Fruit fly (Drosophila melanogaster) whole organism, wandering third instar larva: ENCODE results near the gene sba.

ENCODE experiments used
- Abd-B ChIP-seq: fragments of >200 bp; optimal IDR thresholded peaks from 2 replicates; lab custom pipeline; 2017; ENCODE audit warnings: missing biosample characterization, missing genetic modification characterization
- CG32264 ChIP-seq: fragments of 200-800 bp; sonication (Bioruptor generic); optimal IDR thresholded peaks from 2 replicates; lab custom pipeline; 2016; ENCODE audit warnings: missing biosample characterization, missing genetic modification characterization
- CG9705 ChIP-seq: fragments of 200-800 bp; sonication (Bioruptor generic); optimal IDR thresholded peaks from 2 replicates; lab custom pipeline; 2018; ENCODE audit warnings: missing biosample characterization, mild to moderate bottlenecking, missing genetic modification characterization
- CrebA ChIP-seq: fragments of 200-800 bp; sonication (Bioruptor generic); optimal IDR thresholded peaks from 2 replicates; lab custom pipeline; 2016; ENCODE audit warnings: missing biosample characterization, mild to moderate bottlenecking, missing genetic modification characterization, borderline replicate concordance
- Dfd ChIP-seq: fragments of >200 bp; optimal IDR thresholded peaks from 2 replicates; lab custom pipeline; 2017; ENCODE audit warnings: missing biosample characterization, missing genetic modification characterization
- Dif ChIP-seq: fragments of 200-275, 200-300 bp; sonication (Bioruptor generic); optimal IDR thresholded peaks from 2 replicates; lab custom pipeline; 2018; ENCODE audit warnings: missing biosample characterization, missing genetic modification characterization; ENCODE audit not compliant: partially characterized antibody
- GATAd ChIP-seq: sonication (Bioruptor generic); optimal IDR thresholded peaks from 2 replicates; lab custom pipeline; 2016; ENCODE audit warnings: missing biosample characterization, missing genetic modification characterization
- HLH106 ChIP-seq: fragments of 200-800 bp; optimal IDR thresholded peaks from 3 replicates; lab custom pipeline; 2019; ENCODE audit warnings: missing biosample characterization, mild to moderate bottlenecking, missing genetic modification characterization, moderate library complexity
- Hnf4 ChIP-seq: fragments of 200-800 bp; sonication (Bioruptor generic); optimal IDR thresholded peaks from 2 replicates; lab custom pipeline; 2016; ENCODE audit warnings: missing biosample characterization, mild to moderate bottlenecking, missing genetic modification characterization
- Hr78 ChIP-seq: fragments of >200 bp; optimal IDR thresholded peaks from 2 replicates; lab custom pipeline; 2017; ENCODE audit warnings: missing biosample characterization, missing genetic modification characterization
- Hr83 ChIP-seq: fragments of 200-300 bp; sonication (Bioruptor generic); optimal IDR thresholded peaks from 2 replicates; lab custom pipeline; 2016; ENCODE audit warnings: missing biosample characterization, mild to moderate bottlenecking, missing genetic modification characterization, moderate library complexity; ENCODE audit not compliant: poor library complexity, severe bottlenecking
- Jra ChIP-seq: sonication (Bioruptor generic); optimal IDR thresholded peaks from 2 replicates; lab custom pipeline; 2016; ENCODE audit warnings: missing biosample characterization, missing genetic modification characterization
- Mio ChIP-seq: sonication (Bioruptor generic); optimal IDR thresholded peaks from 2 replicates; lab custom pipeline; 2016; ENCODE audit warnings: missing biosample characterization, missing genetic modification characterization
- Myc ChIP-seq: fragments of >200 bp; optimal IDR thresholded peaks from 2 replicates; lab custom pipeline; 2017
- N ChIP-seq: fragments of >200 bp; optimal IDR thresholded peaks from 2 replicates; lab custom pipeline; 2018; ENCODE audit warnings: missing biosample characterization, missing external identifiers, missing genetic modification characterization
- OdsH ChIP-seq: fragments of 200-800 bp; sonication (Bioruptor generic); optimal IDR thresholded peaks from 2 replicates; lab custom pipeline; 2016; ENCODE audit warnings: missing biosample characterization, mild to moderate bottlenecking, missing genetic modification characterization
- Rel ChIP-seq, 2 experiments: fragments of 200-800 bp; sonication (Bioruptor generic) in 1 of 2; optimal IDR thresholded peaks; 2 replicates in 1 of 2; 3 replicates in 1 of 2; lab custom pipeline; 2016 to 2019; ENCODE audit warnings: mild to moderate bottlenecking in 2 of 2, missing biosample characterization in 2 of 2, missing genetic modification characterization in 2 of 2, moderate library complexity in 1 of 2
- Sp1 ChIP-seq: fragments of 200-800 bp; sonication (Bioruptor generic); optimal IDR thresholded peaks from 3 replicates; lab custom pipeline; 2019; ENCODE audit warnings: missing biosample characterization, mild to moderate bottlenecking, missing genetic modification characterization, moderate library complexity
- Vsx2 ChIP-seq: fragments of 200-300, 225-300 bp; sonication (Bioruptor generic); optimal IDR thresholded peaks from 2 replicates; lab custom pipeline; 2018; ENCODE audit warnings: missing biosample characterization, missing genetic modification characterization; ENCODE audit not compliant: partially characterized antibody
- br ChIP-seq: fragments of 200-800 bp; sonication (Bioruptor generic); optimal IDR thresholded peaks from 2 replicates; lab custom pipeline; 2016; ENCODE audit warnings: missing biosample characterization, missing genetic modification characterization
- brk ChIP-seq: fragments of 200-800 bp; sonication (Bioruptor generic); optimal IDR thresholded peaks from 2 replicates; lab custom pipeline; 2016; ENCODE audit warnings: missing biosample characterization, mild to moderate bottlenecking, missing genetic modification characterization
- dl ChIP-seq, 2 experiments: fragments of 175-275, 200-275 bp in 1 of 2; fragments of 200-275 bp in 1 of 2; sonication (Bioruptor generic); optimal IDR thresholded peaks; lab custom pipeline; 2018; ENCODE audit warnings: mild to moderate bottlenecking in 2 of 2, missing biosample characterization in 2 of 2, missing genetic modification characterization in 2 of 2, moderate library complexity in 2 of 2; ENCODE audit not compliant: partially characterized antibody in 2 of 2, insufficient read depth in 1 of 2
- dmrt93B ChIP-seq: fragments of 200-800 bp; sonication (Bioruptor generic); optimal IDR thresholded peaks from 2 replicates; lab custom pipeline; 2018; ENCODE audit warnings: missing biosample characterization, mild to moderate bottlenecking, missing genetic modification characterization
- dsf ChIP-seq: sonication (Bioruptor generic); optimal IDR thresholded peaks from 2 replicates; lab custom pipeline; 2016; ENCODE audit warnings: missing biosample characterization, missing genetic modification characterization, borderline replicate concordance
- ey ChIP-seq: fragments of 200-800 bp; sonication (Bioruptor generic); optimal IDR thresholded peaks from 2 replicates; lab custom pipeline; 2016; ENCODE audit warnings: missing biosample characterization, missing genetic modification characterization
- foxo ChIP-seq, 2 experiments: fragments of 200-800 bp; sonication (Bioruptor generic); optimal IDR thresholded peaks; 2 replicates in 1 of 2; 3 replicates in 1 of 2; lab custom pipeline; 2016 to 2017; ENCODE audit warnings: missing biosample characterization in 2 of 2, missing genetic modification characterization in 2 of 2
- fru ChIP-seq: fragments of 200-800 bp; sonication (Bioruptor generic); optimal IDR thresholded peaks from 3 replicates; lab custom pipeline; 2016; ENCODE audit warnings: missing biosample characterization, mild to moderate bottlenecking, missing genetic modification characterization
- h ChIP-seq: fragments of 200-800 bp; sonication (Bioruptor generic); optimal IDR thresholded peaks from 3 replicates; lab custom pipeline; 2016; ENCODE audit warnings: missing biosample characterization, mild to moderate bottlenecking, missing genetic modification characterization
- jim ChIP-seq: fragments of 175-275, 200-325 bp; sonication (Bioruptor generic); optimal IDR thresholded peaks from 2 replicates; lab custom pipeline; 2016; ENCODE audit warnings: missing biosample characterization, mild to moderate bottlenecking, missing genetic modification characterization
- lola ChIP-seq: fragments of >200 bp; optimal IDR thresholded peaks from 2 replicates; lab custom pipeline; 2017; ENCODE audit warnings: missing biosample characterization, missing genetic modification characterization
- pan ChIP-seq: fragments of >200 bp; optimal IDR thresholded peaks from 2 replicates; lab custom pipeline; 2017
- psq ChIP-seq: fragments of 200-800 bp; sonication (Bioruptor generic); optimal IDR thresholded peaks from 3 replicates; lab custom pipeline; 2017; ENCODE audit warnings: missing biosample characterization, mild to moderate bottlenecking, missing genetic modification characterization, moderate library complexity
- rgr ChIP-seq: fragments of 200-800 bp; sonication (Bioruptor generic); optimal IDR thresholded peaks from 3 replicates; lab custom pipeline; 2016; ENCODE audit warnings: missing biosample characterization, mild to moderate bottlenecking, missing genetic modification characterization
- sage ChIP-seq: fragments of 200-800 bp; sonication (Bioruptor generic); optimal IDR thresholded peaks from 2 replicates; lab custom pipeline; 2016; ENCODE audit warnings: missing biosample characterization, mild to moderate bottlenecking, missing genetic modification characterization
- sv ChIP-seq: fragments of 200-800 bp; sonication (Bioruptor generic); optimal IDR thresholded peaks from 3 replicates; lab custom pipeline; 2016; ENCODE audit warnings: missing biosample characterization, missing genetic modification characterization
- tai ChIP-seq: sonication (Bioruptor generic); optimal IDR thresholded peaks from 2 replicates; lab custom pipeline; 2016; ENCODE audit warnings: missing biosample characterization, missing genetic modification characterization
- usp ChIP-seq: fragments of >200 bp; optimal IDR thresholded peaks from 2 replicates; lab custom pipeline; 2017; ENCODE audit warnings: missing biosample characterization, missing genetic modification characterization
- woc ChIP-seq: sonication (Bioruptor generic); optimal IDR thresholded peaks from 2 replicates; lab custom pipeline; 2016; ENCODE audit warnings: missing biosample characterization, mild to moderate bottlenecking, missing genetic modification characterization

Gene sba

dm6 chr3R:23958091-23958838, 35.5 kb upstream of the sba start, which contains the start of the genes GluProRS and AP-1sigma:
Gene GluProRS (minus strand): TSS chr3R:23958391.
Gene AP-1sigma (plus strand): TSS chr3R:23958651.
- peak; percentile 47 for TF ChIP-seq Rel (GFP tag; optimal IDR thresholded peaks at IDR 0.05; lab: Kevin White, UChicago)
- TF ChIP-seq Rel (tag; optimal IDR thresholded peaks at IDR 0.05; lab: Kevin White, UChicago) = peak; percentile 66
- peak; percentile 65 for TF ChIP-seq sage
- TF ChIP-seq OdsH (GFP tag; lab: Kevin White, UChicago) = peak; percentile 86
- TF ChIP-seq jim = no peak
- TF ChIP-seq HLH106 (tag; lab: Kevin White, UChicago) = peak; percentile 91
- TF ChIP-seq usp (GFP tag; lab: Kevin White, UChicago) = no peak
- TF ChIP-seq Dfd = no peak
- no peak for TF ChIP-seq Vsx2
- peak; percentile 92 for TF ChIP-seq h
- peak; percentile 79 for TF ChIP-seq dsf (GFP tag; lab: Kevin White, UChicago)
- TF ChIP-seq Sp1 (GFP tag; lab: Kevin White, UChicago) = peak; percentile 85
- peak; percentile 85 for TF ChIP-seq CG9705
- peak; percentile 81 for TF ChIP-seq br (GFP tag; lab: Kevin White, UChicago)
- TF ChIP-seq pan (lab: Kevin White, UChicago) = no peak
- peak; percentile 85 for TF ChIP-seq Hnf4 (GFP tag; lab: Kevin White, UChicago)
- peak; percentile 37 for TF ChIP-seq Mio (GFP tag; lab: Kevin White, UChicago)
- TF ChIP-seq Dif = no peak
- peak; percentile 86 for TF ChIP-seq dmrt93B (GFP tag; lab: Kevin White, UChicago)
- peak; percentile 80 for TF ChIP-seq GATAd (GFP tag; lab: Kevin White, UChicago)
- TF ChIP-seq CrebA (GFP tag; lab: Kevin White, UChicago) = no peak
- TF ChIP-seq Jra (GFP tag; lab: Kevin White, UChicago) = peak; percentile 89
- peak; percentile 83 for TF ChIP-seq Myc (lab: Kevin White, UChicago)
- no peak for TF ChIP-seq Hr78 (GFP tag; lab: Kevin White, UChicago)
- peak; percentile 94 for TF ChIP-seq sv (GFP tag; lab: Kevin White, UChicago)
- peak; percentile 89 for TF ChIP-seq ey
- TF ChIP-seq N (GFP tag; lab: Kevin White, UChicago) = no peak
- peak; percentile 87 for TF ChIP-seq woc
- TF ChIP-seq Abd-B (GFP tag; lab: Kevin White, UChicago) = no peak
- peak; percentile 90 for TF ChIP-seq rgr (GFP tag; lab: Kevin White, UChicago)
- peak; percentile 57 for TF ChIP-seq Hr83 (GFP tag; lab: Kevin White, UChicago)
- no peak for TF ChIP-seq dl (GFP tag; optimal IDR thresholded peaks at IDR 0.05; lab: Kevin White, UChicago; ENCODE audit: insufficient read depth in 1 of 2, partially characterized antibody in 2 of 2)
- TF ChIP-seq psq (GFP tag; lab: Kevin White, UChicago) = peak; percentile 82
- TF ChIP-seq CG32264 (GFP tag; lab: Kevin White, UChicago) = peak; percentile 72
- TF ChIP-seq lola = no peak
- peak; percentile 51 to 93 for TF ChIP-seq foxo (GFP tag; optimal IDR thresholded peaks at IDR 0.05; lab: Kevin White, UChicago)
- no peak for TF ChIP-seq brk
- no peak for TF ChIP-seq tai (GFP tag; lab: Kevin White, UChicago)
- TF ChIP-seq fru (GFP tag; lab: Kevin White, UChicago) = peak; percentile 89

DNA sequence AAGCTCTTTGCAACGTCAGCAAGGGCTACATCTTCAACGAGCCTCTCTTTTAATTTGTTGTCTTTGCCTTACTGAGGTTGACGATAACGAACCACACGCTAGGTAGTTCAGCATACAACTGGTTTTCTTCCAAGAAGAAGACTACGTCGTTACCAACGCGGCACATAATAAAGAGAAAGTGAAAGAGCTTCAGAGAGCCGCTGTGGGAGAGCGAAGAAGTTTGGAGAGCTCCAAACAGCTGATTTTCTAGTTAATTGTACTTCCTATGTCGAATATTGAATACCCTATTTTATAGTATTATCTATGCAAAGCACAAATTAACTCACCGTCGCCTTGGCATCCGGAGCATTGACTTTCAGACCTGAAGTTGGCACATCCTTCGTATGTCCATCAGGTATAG, 32.6 kb upstream of the sba start:
- TF ChIP-seq GATAd (GFP tag; lab: Kevin White, UChicago) (no peak), jim (no peak), Vsx2 (peak; percentile 17), woc (peak; percentile 41), dl (GFP tag; optimal IDR thresholded peaks at IDR 0.05; lab: Kevin White, UChicago; ENCODE audit: insufficient read depth in 1 of 2, partially characterized antibody in 2 of 2) (peak; percentile 13 to 54), pan (lab: Kevin White, UChicago) (no peak), CrebA (GFP tag; lab: Kevin White, UChicago) (no peak), Dif (peak; percentile 52), HLH106 (tag; lab: Kevin White, UChicago) (no peak)
